Fruit fly (Drosophila melanogaster): ENCODE results near the gene GAPsec.

Gene GAPsec

dm6 chr3L:8607449-8607848 lies 16.3 kb downstream of the GAPsec start:
- peak; percentile 40 for TF ChIP-seq CG9948 (tag; optimal IDR thresholded peaks at IDR 0.05)
- 0 out of 3 replicates have a peak, but pooled peaks have one; percentile 43 for TF ChIP-seq CG4496 (GFP tag; IDR thresholded peaks at IDR 0.05)
- TF ChIP-seq Ets98B (GFP tag; IDR thresholded peaks at IDR 0.05), result no peak; the same call in 1 of the 2 replicates
- TF ChIP-seq CG34367 (tag; optimal IDR thresholded peaks at IDR 0.05), result no peak
- TF ChIP-seq CG17806 (tag; optimal IDR thresholded peaks at IDR 0.05), result no peak
- peak; percentile 65; the same call in 2 of the 3 replicates for TF ChIP-seq fd96Ca (GFP tag; IDR thresholded peaks at IDR 0.05)
- peak; percentile 36 for TF ChIP-seq CG14655 (GFP tag; optimal IDR thresholded peaks at IDR 0.05)
- TF ChIP-seq CG10348 (GFP tag; IDR thresholded peaks at IDR 0.05), result no peak
- TF ChIP-seq CG32121 (GFP tag; IDR thresholded peaks at IDR 0.05), result peak; percentile 42; the same call in 1 of the 2 replicates
- TF ChIP-seq EcR (GFP tag; optimal IDR thresholded peaks at IDR 0.05), result no peak
- no peak for TF ChIP-seq Snoo (tag; optimal IDR thresholded peaks at IDR 0.05)
- TF ChIP-seq CG15710 (tag; optimal IDR thresholded peaks at IDR 0.05), result peak; percentile 51
- no peak for TF ChIP-seq CG8301 (tag; optimal IDR thresholded peaks at IDR 0.05)
- TF ChIP-seq rn (GFP tag; IDR thresholded peaks at IDR 0.05), result no peak
- TF ChIP-seq D1 (tag; optimal IDR thresholded peaks at IDR 0.05), result no peak
- TF ChIP-seq Pif1B (GFP tag; optimal IDR thresholded peaks at IDR 0.05), result no peak
- TF ChIP-seq CG12605 (GFP tag; IDR thresholded peaks at IDR 0.05), result 0 out of 2 replicates have a peak, but pooled peaks have one; percentile 27
- TF ChIP-seq CG8159 (tag; optimal IDR thresholded peaks at IDR 0.05), result peak; percentile 54
- TF ChIP-seq Pif1A (GFP tag; optimal IDR thresholded peaks at IDR 0.05), result peak; percentile 53
- no peak for TF ChIP-seq gl (tag; optimal IDR thresholded peaks at IDR 0.05)
- TF ChIP-seq CG13204 (GFP tag; optimal IDR thresholded peaks at IDR 0.05), result no peak

- TF ChIP-seq CG34367 (tag; optimal IDR thresholded peaks at IDR 0.05), result no peak
- TF ChIP-seq CG8159 (tag; optimal IDR thresholded peaks at IDR 0.05), result peak; percentile 0
- TF ChIP-seq CG12605 (GFP tag; IDR thresholded peaks at IDR 0.05), result peak; percentile 37; the same call in 1 of the 2 replicates
- no peak for TF ChIP-seq Ets98B (GFP tag; IDR thresholded peaks at IDR 0.05)
- no peak for TF ChIP-seq CG10348 (GFP tag; IDR thresholded peaks at IDR 0.05)
- peak; percentile 56 for TF ChIP-seq EcR (GFP tag; optimal IDR thresholded peaks at IDR 0.05)
- no peak for TF ChIP-seq D1 (tag; optimal IDR thresholded peaks at IDR 0.05)
- TF ChIP-seq CG9948 (tag; optimal IDR thresholded peaks at IDR 0.05), result no peak
Observed at dm6 chr3L:8603880-8604692, 19.6 kb downstream of the GAPsec start, which contains the start of the genes CG5989 and CG6282. Gene CG5989 (minus strand): TSS chr3L:8604149. Gene CG6282 (plus strand): TSS chr3L:8604657.

dm6 chr3L:8600752-8601433 lies 22.8 kb downstream of the GAPsec start, which contains the start of the genes Nelf-E and RpL14:
Gene Nelf-E (minus strand): TSS chr3L:8600879.
Gene RpL14 (plus strand): TSS chr3L:8601006.
- no peak for TF ChIP-seq CG8301 (tag; optimal IDR thresholded peaks at IDR 0.05)
- TF ChIP-seq CG9948 (tag; optimal IDR thresholded peaks at IDR 0.05), result peak; percentile 50
- no peak for TF ChIP-seq Snoo (tag; optimal IDR thresholded peaks at IDR 0.05)
- peak; percentile 83 for TF ChIP-seq CG32121 (GFP tag; IDR thresholded peaks at IDR 0.05)
- peak; percentile 90 for TF ChIP-seq CG34367 (tag; optimal IDR thresholded peaks at IDR 0.05)
- no peak for TF ChIP-seq EcR (GFP tag; optimal IDR thresholded peaks at IDR 0.05)
- peak; percentile 66 for TF ChIP-seq CG8159 (tag; optimal IDR thresholded peaks at IDR 0.05)
- peak; percentile 82 for TF ChIP-seq CG15710 (tag; optimal IDR thresholded peaks at IDR 0.05)
- TF ChIP-seq rn (GFP tag; IDR thresholded peaks at IDR 0.05), result peak; percentile 82
- peak; percentile 94 for TF ChIP-seq CG4496 (GFP tag; IDR thresholded peaks at IDR 0.05)
- TF ChIP-seq gl (tag; optimal IDR thresholded peaks at IDR 0.05), result peak; percentile 79
- TF ChIP-seq Ets98B (GFP tag; IDR thresholded peaks at IDR 0.05), result peak; percentile 84
- no peak for TF ChIP-seq CG13204 (GFP tag; optimal IDR thresholded peaks at IDR 0.05)
- peak; percentile 47; the same call in 1 of the 2 replicates for TF ChIP-seq CG12605 (GFP tag; IDR thresholded peaks at IDR 0.05)
- peak; percentile 89 for TF ChIP-seq fd96Ca (GFP tag; IDR thresholded peaks at IDR 0.05)

- TF ChIP-seq CG12605 (GFP tag; IDR thresholded peaks at IDR 0.05) (no peak), CG4496 (GFP tag; IDR thresholded peaks at IDR 0.05) (no peak), CG13204 (GFP tag; optimal IDR thresholded peaks at IDR 0.05) (no peak), D1 (tag; optimal IDR thresholded peaks at IDR 0.05) (no peak), CG17806 (tag; optimal IDR thresholded peaks at IDR 0.05) (no peak), CG14655 (GFP tag; optimal IDR thresholded peaks at IDR 0.05) (no peak), CG10348 (GFP tag; IDR thresholded peaks at IDR 0.05) (no peak), Ets98B (GFP tag; IDR thresholded peaks at IDR 0.05) (no peak), Pif1A (GFP tag; optimal IDR thresholded peaks at IDR 0.05) (no peak), CG15710 (tag; optimal IDR thresholded peaks at IDR 0.05) (no peak), CG8301 (tag; optimal IDR thresholded peaks at IDR 0.05) (no peak), CG32121 (GFP tag; IDR thresholded peaks at IDR 0.05) (no peak), CG34367 (tag; optimal IDR thresholded peaks at IDR 0.05) (no peak), rn (GFP tag; IDR thresholded peaks at IDR 0.05) (no peak), fd96Ca (GFP tag; IDR thresholded peaks at IDR 0.05) (no peak), Pif1B (GFP tag; optimal IDR thresholded peaks at IDR 0.05) (no peak), Snoo (tag; optimal IDR thresholded peaks at IDR 0.05) (no peak), gl (tag; optimal IDR thresholded peaks at IDR 0.05) (no peak), CG9948 (tag; optimal IDR thresholded peaks at IDR 0.05) (no peak)
Observed at dm6 chr3L:8584086-8584485, 39.6 kb downstream of the GAPsec start.

dm6 chr3L:8582105-8582707 lies 41.5 kb downstream of the GAPsec start:
- TF ChIP-seq rn (GFP tag; IDR thresholded peaks at IDR 0.05) (no peak), CG17806 (tag; optimal IDR thresholded peaks at IDR 0.05) (no peak), CG10348 (GFP tag; IDR thresholded peaks at IDR 0.05) (no peak), CG4496 (GFP tag; IDR thresholded peaks at IDR 0.05) (no peak), Pif1A (GFP tag; optimal IDR thresholded peaks at IDR 0.05) (no peak), CG8159 (tag; optimal IDR thresholded peaks at IDR 0.05) (no peak), CG9948 (tag; optimal IDR thresholded peaks at IDR 0.05) (no peak), CG12605 (GFP tag; IDR thresholded peaks at IDR 0.05) (no peak), EcR (GFP tag; optimal IDR thresholded peaks at IDR 0.05) (no peak), CG13204 (GFP tag; optimal IDR thresholded peaks at IDR 0.05) (no peak), D1 (tag; optimal IDR thresholded peaks at IDR 0.05) (no peak), CG8301 (tag; optimal IDR thresholded peaks at IDR 0.05) (no peak), gl (tag; optimal IDR thresholded peaks at IDR 0.05) (no peak)

Measured in whole organism, pupa.